Worm (Caenorhabditis elegans) whole organism, dauer: ENCODE results near the gene F12E12.2.
"Not testable (repeated sequence)": the region's sequence is repeated elsewhere in the genome, so short reads cannot be mapped to it uniquely, and the experiment has no call there.

Source experiments
- unc-62 ChIP-seq: sonication (generic microtip); optimal IDR thresholded peaks from 2 replicates; lab custom pipeline; 2017; ENCODE audit warnings: missing biosample characterization, missing genetic modification reagents, missing genetic modification characterization

F12E12.2 gene

ce11 chrII:3741584-3741983, 1.8 kb downstream of the F12E12.2 start, which contains the start of gene F12E12.1:
TSS of gene F12E12.1 (plus strand) at chrII:3741884.
- no peak for TF ChIP-seq unc-62

ce11 chrII:3743684-3744200, 4.0 kb downstream of the F12E12.2 start, which contains the start of gene nta-1:
TSS of gene nta-1 (minus strand) at chrII:3743814.
- no peak for TF ChIP-seq unc-62

DNA sequence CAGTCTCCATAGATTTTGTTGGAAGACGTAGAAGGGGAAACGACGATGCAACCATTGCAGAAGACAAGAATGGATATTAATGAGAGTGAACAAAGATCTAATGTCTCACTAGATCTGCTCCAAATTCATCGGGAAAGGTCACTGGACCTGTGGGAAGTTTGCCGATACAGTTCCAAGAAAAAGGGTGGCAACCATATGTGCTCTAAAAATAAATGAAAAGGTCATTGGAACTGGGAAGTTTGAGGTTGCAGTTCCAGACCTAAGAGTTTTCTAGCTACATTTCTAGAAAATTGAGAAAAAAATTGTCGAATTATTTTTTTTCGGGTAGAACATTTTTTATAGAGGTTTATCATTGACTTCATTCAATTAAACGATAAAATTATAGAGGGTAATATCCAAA, 7.7 kb downstream of the F12E12.2 start, which contains the start of gene fbxb-92:
fbxb-92 (minus strand) TSS at position 101 of the 400 bp plus-strand sequence.
- TF ChIP-seq unc-62 = no peak

ce11 chrII:3748719-3749118, 9.0 kb downstream of the F12E12.2 start, which contains the start of gene fbxb-90:
TSS of gene fbxb-90 (minus strand) at chrII:3748819.
- no peak for TF ChIP-seq unc-62

DNA sequence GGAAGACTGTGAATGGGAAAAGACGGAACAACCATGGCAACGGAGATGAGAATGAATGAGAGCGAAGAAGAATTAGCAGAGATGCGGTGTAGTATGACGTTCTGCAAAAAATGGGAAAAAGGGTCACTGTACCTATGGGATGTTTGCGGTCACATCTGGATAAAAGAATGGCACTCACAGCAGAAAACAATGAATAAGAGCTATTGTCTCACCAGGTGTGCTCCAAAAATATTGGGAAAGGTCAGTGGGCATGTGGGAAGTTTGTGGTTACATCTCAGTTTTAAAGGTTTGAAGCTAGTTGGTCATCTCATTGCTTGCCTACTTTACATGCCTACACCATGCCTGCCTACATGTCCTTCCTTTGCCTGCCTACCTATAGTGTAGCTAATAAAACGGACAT, 10.9 kb downstream of the F12E12.2 start, which contains the start of gene fbxb-91:
fbxb-91 (minus strand) TSS at position 101 of the 400 bp plus-strand sequence.
- no peak for TF ChIP-seq unc-62

ce11 chrII:3752184-3752583, 12.4 kb downstream of the F12E12.2 start, which contains the start of gene sdz-11:
TSS of gene sdz-11 (minus strand) at chrII:3752284.
- TF ChIP-seq unc-62 = no peak

- TF ChIP-seq unc-62 = no peak
Measured at ce11 chrII:3753598-3753997, 13.9 kb downstream of the F12E12.2 start, which contains the start of gene rcd-1. TSS of gene rcd-1 (plus strand) at chrII:3753898.

ce11 chrII:3757499-3757898, 17.8 kb downstream of the F12E12.2 start, which contains the start of gene srx-111:
TSS of gene srx-111 (plus strand) at chrII:3757799.
- no peak for TF ChIP-seq unc-62

- no peak for TF ChIP-seq unc-62
Measured at ce11 chrII:3759010-3759409, 19.3 kb downstream of the F12E12.2 start, which contains the start of gene T24E12.12. TSS of gene T24E12.12 (plus strand) at chrII:3759290.

DNA sequence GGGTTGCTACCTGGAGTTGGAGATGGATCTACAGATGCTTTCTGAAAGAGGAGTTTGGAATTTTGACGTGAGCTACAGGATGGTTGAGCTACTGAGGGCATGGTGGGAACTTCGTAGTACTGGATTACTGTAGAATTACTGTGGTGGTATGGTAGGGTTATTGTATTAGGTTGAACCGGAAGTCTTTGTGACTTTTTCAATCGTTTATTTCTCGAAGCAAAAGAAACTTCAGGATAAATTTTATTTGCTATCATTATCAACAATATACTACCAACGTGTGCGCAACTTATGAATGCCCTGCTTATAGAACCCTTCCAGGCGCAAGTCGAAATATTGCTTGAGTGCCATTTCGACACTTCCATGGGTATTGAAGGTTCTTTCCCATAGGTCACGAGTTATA, 21.9 kb downstream of the F12E12.2 start, which contains the start of gene T24E12.6:
T24E12.6 (minus strand) TSS at position 101 of the 400 bp plus-strand sequence.
- TF ChIP-seq unc-62 = not testable (repeated sequence)

DNA sequence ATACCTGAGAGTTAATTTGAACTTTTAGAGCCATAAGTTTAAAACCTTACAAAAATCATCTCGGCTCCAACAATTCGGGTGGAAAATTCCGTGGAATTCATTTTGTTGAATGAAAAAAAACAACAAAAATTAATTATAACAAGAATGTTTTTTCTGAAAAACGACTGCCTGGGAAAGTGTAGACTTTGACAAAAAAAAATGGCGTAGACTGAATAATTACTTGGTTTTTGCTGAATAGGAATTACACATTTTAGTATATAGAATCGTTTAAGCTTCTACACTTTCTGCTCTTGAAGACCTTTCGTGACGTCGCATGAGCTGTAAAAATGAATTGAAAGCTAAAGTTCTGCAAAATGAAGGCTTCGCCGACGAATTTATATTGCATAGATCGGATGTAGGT, 24.7 kb downstream of the F12E12.2 start, which contains the start of gene srx-112:
srx-112 (minus strand) TSS at position 101 of the 400 bp plus-strand sequence.
- no peak for TF ChIP-seq unc-62

ce11 chrII:3771640-3772039, 31.9 kb downstream of the F12E12.2 start:
- TF ChIP-seq unc-62 = no peak

- TF ChIP-seq unc-62 = no peak
Measured at ce11 chrII:3773130-3773529, 33.4 kb downstream of the F12E12.2 start, which contains the start of gene T24E12.10. TSS of gene T24E12.10 (minus strand) at chrII:3773230.

ce11 chrII:3775719-3776118, 36.0 kb downstream of the F12E12.2 start, which contains the start of gene T24E12.3:
TSS of gene T24E12.3 (plus strand) at chrII:3776019.
- TF ChIP-seq unc-62 = no peak

ce11 chrII:3777802-3778201, 38.1 kb downstream of the F12E12.2 start:
- TF ChIP-seq unc-62 = no peak

DNA sequence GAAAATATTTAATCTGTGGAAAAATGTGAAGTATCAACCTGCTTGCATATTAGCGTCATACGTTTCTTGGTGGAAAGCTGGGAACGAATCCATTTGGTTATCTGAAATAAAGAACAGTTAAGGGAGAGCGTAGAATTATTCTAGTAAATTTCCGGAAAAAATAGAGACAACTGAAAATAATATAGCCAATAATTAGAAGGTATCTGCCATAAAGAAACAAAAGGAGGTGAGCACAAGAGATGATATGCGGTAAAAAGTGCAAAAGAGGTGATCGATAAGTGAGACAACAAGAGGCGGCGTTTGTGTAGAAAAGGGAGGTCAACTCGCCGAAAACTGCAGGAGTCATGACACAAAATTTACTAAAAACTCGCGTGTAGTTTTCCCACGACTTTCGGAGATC, 39.7 kb downstream of the F12E12.2 start, which contains the start of gene T24E12.11:
T24E12.11 (minus strand) TSS at position 101 of the 400 bp plus-strand sequence.
- TF ChIP-seq unc-62 = no peak

ce11 chrII:3781238-3781637, 41.5 kb downstream of the F12E12.2 start:
- no peak for TF ChIP-seq unc-62
